Fruit fly (Drosophila melanogaster): ENCODE results near the gene CG15564.

The CG15564 gene

DNA sequence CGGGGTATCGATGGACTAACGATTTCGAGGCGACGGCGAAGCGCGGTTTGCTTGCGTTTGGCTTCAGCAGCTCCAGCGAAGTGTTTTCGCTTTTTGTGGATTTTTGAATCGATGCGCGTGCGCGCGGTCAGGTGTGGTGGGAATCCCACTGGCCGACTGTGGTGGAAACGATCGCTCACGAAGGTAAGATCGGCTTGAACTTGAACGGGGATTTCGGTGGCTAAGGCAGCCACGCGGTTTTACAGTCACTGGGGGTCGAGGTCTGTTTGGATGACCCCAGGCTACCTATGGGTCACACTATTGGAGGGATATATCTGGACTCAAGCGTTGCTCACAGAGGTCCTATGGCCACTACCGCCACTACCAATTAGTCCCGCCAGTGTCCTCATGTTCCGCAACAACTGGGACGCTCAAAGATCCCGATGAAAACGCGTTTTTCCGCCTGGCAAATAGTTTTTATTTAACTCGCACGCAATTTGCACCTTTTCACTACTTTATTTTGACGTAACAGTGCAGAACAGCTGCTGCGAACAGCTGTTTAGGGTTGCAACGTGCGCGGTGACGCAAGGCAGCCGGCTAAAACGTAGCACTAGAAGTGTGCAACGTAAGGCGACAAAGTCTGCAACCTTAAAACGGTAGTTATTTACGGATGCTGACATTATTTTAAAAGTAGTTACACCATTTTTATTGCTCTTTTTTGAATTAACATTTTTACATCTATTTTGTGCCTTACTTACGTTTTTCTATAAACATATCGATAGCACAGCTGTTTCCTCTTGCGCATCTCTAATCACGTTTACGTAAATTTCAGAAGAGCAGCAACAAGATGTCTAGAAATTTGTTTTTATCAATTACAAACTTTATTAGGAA, 17.2 kb upstream of the CG15564 start, which contains the start of the genes qless and mRpL32 (continued):
- TF ChIP-seq mirr (GFP tag; optimal IDR thresholded peaks at IDR 0.05): peak; percentile 14
- TF ChIP-seq ken (GFP tag; IDR thresholded peaks at IDR 0.05): peak; percentile 73
- peak; percentile 71 for TF ChIP-seq nmo (GFP tag; optimal IDR thresholded peaks at IDR 0.05)
- TF ChIP-seq CG12659 (GFP tag; optimal IDR thresholded peaks at IDR 0.05): peak; percentile 35
- TF ChIP-seq CG17829 (tag; optimal IDR thresholded peaks at IDR 0.05): peak; percentile 87
- no peak for TF ChIP-seq CG10543 (GFP tag; optimal IDR thresholded peaks at IDR 0.05)
- TF ChIP-seq cas (GFP tag; IDR thresholded peaks at IDR 0.05): peak; percentile 52; the same call in 1 of the 2 replicates
- peak; percentile 83 for TF ChIP-seq jumu (GFP tag; optimal IDR thresholded peaks at IDR 0.05)
- TF ChIP-seq CG5180 (GFP tag; optimal IDR thresholded peaks at IDR 0.05): no peak
- no peak for TF ChIP-seq disco-r (GFP tag; optimal IDR thresholded peaks at IDR 0.05)
- peak; percentile 19 for TF ChIP-seq ewg (GFP tag; optimal IDR thresholded peaks at IDR 0.05)
- no peak for TF ChIP-seq Nf-YC (tag; optimal IDR thresholded peaks at IDR 0.05)
- TF ChIP-seq sens (GFP tag): peak; percentile 94
- peak; percentile 60 for TF ChIP-seq CG10366 (GFP tag; IDR thresholded peaks at IDR 0.05)
- TF ChIP-seq B-H1 (GFP tag; IDR thresholded peaks at IDR 0.05): peak; percentile 80
- no peak for TF ChIP-seq CG7963 (GFP tag; IDR thresholded peaks at IDR 0.05; ENCODE audit: partially characterized antibody)
- TF ChIP-seq CG34376 (GFP tag; optimal IDR thresholded peaks at IDR 0.05): no peak
- TF ChIP-seq ssp (GFP tag; IDR thresholded peaks at IDR 0.05): peak; percentile 70
- no peak for TF ChIP-seq Mad (GFP tag; optimal IDR thresholded peaks at IDR 0.05)
- peak; percentile 48 for TF ChIP-seq repo (GFP tag; optimal IDR thresholded peaks at IDR 0.05)
- TF ChIP-seq E2f1 (GFP tag; IDR thresholded peaks at IDR 0.05): peak; percentile 86
- TF ChIP-seq CG3163 (GFP tag; optimal IDR thresholded peaks at IDR 0.05): no peak
- TF ChIP-seq NK7.1 (GFP tag; optimal IDR thresholded peaks at IDR 0.05): no peak
- peak; percentile 94 for TF ChIP-seq Sry-δ (GFP tag; optimal IDR thresholded peaks at IDR 0.05)
- peak; percentile 49 for TF ChIP-seq gfzf (GFP tag; optimal IDR thresholded peaks at IDR 0.05)
- no peak for TF ChIP-seq sens-2 (GFP tag; IDR thresholded peaks at IDR 0.05)
- TF ChIP-seq ftz-f1 (GFP tag; optimal IDR thresholded peaks at IDR 0.05): no peak
- TF ChIP-seq ATbp (GFP tag; optimal IDR thresholded peaks at IDR 0.05): no peak
- peak; percentile 91 for TF ChIP-seq Xrp1 (GFP tag; IDR thresholded peaks at IDR 0.05)
- TF ChIP-seq Atf6 (GFP tag; IDR thresholded peaks at IDR 0.05): peak; percentile 43; the same call in 1 of the 2 replicates
- peak; percentile 70 for TF ChIP-seq CG5245 (GFP tag; optimal IDR thresholded peaks at IDR 0.05)
- TF ChIP-seq zen (tag; optimal IDR thresholded peaks at IDR 0.05): peak; percentile 51
- no peak for TF ChIP-seq CG17802 (tag; optimal IDR thresholded peaks at IDR 0.05)
- TF ChIP-seq Nf-YA (GFP tag; IDR thresholded peaks at IDR 0.05): peak; percentile 39; the same call in 1 of the 2 replicates
- TF ChIP-seq CG3065 (GFP tag; optimal IDR thresholded peaks at IDR 0.05): no peak
- peak; percentile 74 for TF ChIP-seq CG4404 (GFP tag; IDR thresholded peaks at IDR 0.05)
- TF ChIP-seq vvl (GFP tag; IDR thresholded peaks at IDR 0.05): peak; percentile 89
- peak; percentile 74 for TF ChIP-seq CG18262 (tag; optimal IDR thresholded peaks at IDR 0.05)
- no peak for TF ChIP-seq CG2875 (GFP tag; optimal IDR thresholded peaks at IDR 0.05)
- no peak; the same call in 1 of the 2 replicates for TF ChIP-seq dimm (GFP tag; IDR thresholded peaks at IDR 0.05)
- peak; percentile 56 for TF ChIP-seq CG15696 (tag; optimal IDR thresholded peaks at IDR 0.05)
- peak; percentile 41; the same call in 1 of the 2 replicates for TF ChIP-seq CG17328 (GFP tag; IDR thresholded peaks at IDR 0.05)
- peak; percentile 30; the same call in 1 of the 2 replicates for TF ChIP-seq inv (GFP tag; IDR thresholded peaks at IDR 0.05; ENCODE audit: partially characterized antibody)
- TF ChIP-seq CG7839 (tag; optimal IDR thresholded peaks at IDR 0.05): no peak
- TF ChIP-seq D (optimal IDR thresholded peaks at IDR 0.05): no peak
- TF ChIP-seq D (GFP tag; optimal IDR thresholded peaks at IDR 0.05): peak; percentile 40
- TF ChIP-seq insv (GFP tag; optimal IDR thresholded peaks at IDR 0.05): no peak
- no peak for TF ChIP-seq CG42726 (GFP tag; IDR thresholded peaks at IDR 0.05; ENCODE audit: partially characterized antibody)
- TF ChIP-seq CG33213 (GFP tag; optimal IDR thresholded peaks at IDR 0.05): peak; percentile 76

All from whole organism, embryonic.